Worm (Caenorhabditis elegans): Measurements from ENCODE around the gene T24C4.5.

DNA sequence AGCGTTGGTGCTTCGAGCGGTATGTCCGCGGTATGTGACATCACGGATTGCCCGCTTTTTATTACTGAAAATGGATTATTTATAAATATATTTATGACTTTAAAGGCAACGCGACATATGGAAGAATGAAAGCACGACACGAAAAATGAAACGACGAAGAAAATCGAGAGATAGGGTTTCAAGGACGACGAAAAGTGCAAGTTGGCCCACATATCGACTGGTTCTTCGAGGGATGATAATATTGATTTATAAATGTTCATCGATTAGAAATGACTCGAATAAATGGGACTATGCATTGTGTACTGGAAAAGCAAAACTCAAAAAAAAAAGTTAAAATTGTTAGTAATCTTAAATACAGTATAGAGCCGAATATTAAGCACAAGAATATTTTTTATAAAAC is 7.2 kb upstream of the T24C4.5 start, which contains the start of gene zer-1:
- TF ChIP-seq T23F11.4 (GFP tag; optimal IDR thresholded peaks at IDR 0.05) = no peak
- TF ChIP-seq pqm-1 (tag; optimal IDR thresholded peaks at IDR 0.05) = no peak
- TF ChIP-seq pag-3 (tag; optimal IDR thresholded peaks at IDR 0.05; ENCODE audit: borderline replicate concordance) = no peak
- no peak for TF ChIP-seq fkh-10 (GFP tag; optimal IDR thresholded peaks at IDR 0.05)
- TF ChIP-seq hlh-13 (GFP tag; optimal IDR thresholded peaks at IDR 0.05) = no peak

Measured in whole organism, late embryonic.